Fruit fly (Drosophila melanogaster): ENCODE results near the gene CG17440.

Gene CG17440

DNA sequence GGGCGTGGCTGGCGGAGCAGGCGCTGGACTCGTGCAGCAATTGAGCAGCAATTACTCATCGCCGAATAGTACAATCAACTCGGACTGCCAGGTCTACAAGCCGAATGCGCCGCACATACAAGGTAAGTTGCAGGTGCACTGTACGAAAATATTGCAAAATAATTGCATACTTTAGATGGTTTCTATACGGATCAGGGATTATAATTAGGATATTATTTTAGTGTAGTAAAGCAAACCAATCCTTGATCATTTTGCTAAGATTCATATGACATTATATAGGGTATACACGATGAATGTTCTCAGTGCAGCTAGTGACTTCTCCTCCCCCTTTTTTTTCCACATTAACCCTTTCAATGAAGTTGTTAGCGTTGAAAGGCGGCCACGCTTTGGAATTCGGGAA is 25.8 kb upstream of the CG17440 start (continued):
- TF ChIP-seq Chrac-16 (GFP tag; optimal IDR thresholded peaks at IDR 0.05) (peak; percentile 6), row (GFP tag; IDR thresholded peaks at IDR 0.05) (peak; percentile 52), CG14710 (tag; optimal IDR thresholded peaks at IDR 0.05) (peak; percentile 35), dmrt99B (tag; optimal IDR thresholded peaks at IDR 0.05) (peak; percentile 17), CG7372 (GFP tag; IDR thresholded peaks at IDR 0.05) (no peak), CG11723 (GFP tag; optimal IDR thresholded peaks at IDR 0.05) (no peak), lab (GFP tag; optimal IDR thresholded peaks at IDR 0.05) (no peak), H2.0 (GFP tag; IDR thresholded peaks at IDR 0.05) (peak; percentile 10; the same call in 1 of the 2 replicates), CG11247 (GFP tag; IDR thresholded peaks at IDR 0.05) (no peak), Eip74EF (GFP tag; optimal IDR thresholded peaks at IDR 0.05) (no peak), CG2875 (GFP tag; optimal IDR thresholded peaks at IDR 0.05) (peak; percentile 1), Nf-YA (GFP tag; IDR thresholded peaks at IDR 0.05) (no peak), emc (GFP tag; optimal IDR thresholded peaks at IDR 0.05) (no peak), Oli (tag; optimal IDR thresholded peaks at IDR 0.05) (peak; percentile 36), fd3F (GFP tag; optimal IDR thresholded peaks at IDR 0.05) (no peak), CG18764 (GFP tag; optimal IDR thresholded peaks at IDR 0.05) (no peak), eve (GFP tag; optimal IDR thresholded peaks at IDR 0.05) (no peak), salm (tag; optimal IDR thresholded peaks at IDR 0.05) (no peak), bab2 (GFP tag; optimal IDR thresholded peaks at IDR 0.05) (no peak), CG4707 (GFP tag; optimal IDR thresholded peaks at IDR 0.05) (no peak), CG3847 (GFP tag; IDR thresholded peaks at IDR 0.05) (no peak), tin (GFP tag; optimal IDR thresholded peaks at IDR 0.05) (peak; percentile 3), HLH54F (GFP tag; optimal IDR thresholded peaks at IDR 0.05) (no peak), CG6254 (GFP tag; optimal IDR thresholded peaks at IDR 0.05) (no peak), pzg (GFP tag; optimal IDR thresholded peaks at IDR 0.05) (no peak), Dfd (GFP tag; optimal IDR thresholded peaks at IDR 0.05) (no peak), sisA (GFP tag; IDR thresholded peaks at IDR 0.05) (peak; percentile 26; the same call in 1 of the 2 replicates), CG4282 (GFP tag; optimal IDR thresholded peaks at IDR 0.05) (no peak), HmgD (GFP tag; optimal IDR thresholded peaks at IDR 0.05) (no peak), fd64A (GFP tag; optimal IDR thresholded peaks at IDR 0.05) (no peak), CG13624 (GFP tag; optimal IDR thresholded peaks at IDR 0.05) (no peak), CG4404 (GFP tag; IDR thresholded peaks at IDR 0.05) (0 out of 2 replicates have a peak, but pooled peaks have one; percentile 23), sob (GFP tag; IDR thresholded peaks at IDR 0.05) (no peak), fd96Cb (tag; optimal IDR thresholded peaks at IDR 0.05) (peak; percentile 40), CG10959 (GFP tag; IDR thresholded peaks at IDR 0.05) (peak; percentile 42; the same call in 1 of the 2 replicates), Sox102F (GFP tag; optimal IDR thresholded peaks at IDR 0.05) (peak; percentile 18), CG15479 (GFP tag; optimal IDR thresholded peaks at IDR 0.05) (no peak), pita (GFP tag; optimal IDR thresholded peaks at IDR 0.05) (no peak), ken (GFP tag; IDR thresholded peaks at IDR 0.05) (peak; percentile 37; the same call in 1 of the 3 replicates), otp (GFP tag; IDR thresholded peaks at IDR 0.05) (0 out of 3 replicates have a peak, but pooled peaks have one; percentile 46), CG10274 (GFP tag; optimal IDR thresholded peaks at IDR 0.05) (no peak), CG15696 (tag; optimal IDR thresholded peaks at IDR 0.05) (no peak), CG8089 (GFP tag; optimal IDR thresholded peaks at IDR 0.05) (no peak), sd (tag; optimal IDR thresholded peaks at IDR 0.05) (no peak), CG18011 (GFP tag; optimal IDR thresholded peaks at IDR 0.05) (no peak), CG9727 (GFP tag; optimal IDR thresholded peaks at IDR 0.05) (peak; percentile 31), CG30431 (GFP tag; optimal IDR thresholded peaks at IDR 0.05) (peak; percentile 14), odd (GFP tag; optimal IDR thresholded peaks at IDR 0.05) (no peak), Ptx1 (GFP tag; IDR thresholded peaks at IDR 0.05) (peak; percentile 22; the same call in 1 of the 2 replicates), pb (GFP tag; optimal IDR thresholded peaks at IDR 0.05) (no peak), Dp (GFP tag; optimal IDR thresholded peaks at IDR 0.05) (no peak)
